Worm (Caenorhabditis elegans) whole organism, late embryonic: ENCODE results near the gene end-1.

Experiments used
- C38D4.7 ChIP-seq: fragments of 200-800 bp; sonication (Bioruptor generic); optimal IDR thresholded peaks from 2 replicates; lab custom pipeline; 2018; ENCODE audit warnings: mild to moderate bottlenecking, missing genetic modification characterization, moderate library complexity, missing compliant biosample characterization
- K02D7.2 ChIP-seq: sonication (generic microtip); optimal IDR thresholded peaks from 2 replicates; lab custom pipeline; 2017; ENCODE audit warnings: mild to moderate bottlenecking, missing genetic modification characterization, missing compliant biosample characterization
- K09A11.1 ChIP-seq: sonication (generic microtip); optimal IDR thresholded peaks from 2 replicates; lab custom pipeline; 2017; ENCODE audit warnings: antibody characterized with exemption, mild to moderate bottlenecking, missing genetic modification characterization, missing compliant biosample characterization; ENCODE audit not compliant: insufficient read depth
- T23F11.4 ChIP-seq: fragments of 200-800 bp; sonication (Bioruptor generic); optimal IDR thresholded peaks from 2 replicates; lab custom pipeline; 2018; ENCODE audit warnings: mild to moderate bottlenecking, missing genetic modification characterization, missing compliant biosample characterization
- Y22D7AL.16 ChIP-seq: sonication (generic microtip); optimal IDR thresholded peaks from 2 replicates; lab custom pipeline; 2016; ENCODE audit warnings: missing genetic modification characterization, missing compliant biosample characterization
- ahr-1 ChIP-seq: sonication (generic microtip); optimal IDR thresholded peaks from 2 replicates; lab custom pipeline; 2016; ENCODE audit warnings: missing genetic modification characterization, missing compliant biosample characterization
- ama-1 ChIP-seq: fragments of 150-350 bp; optimal IDR thresholded peaks from 2 replicates; lab custom pipeline; 2014
- ceh-14 ChIP-seq: sonication (generic microtip); optimal IDR thresholded peaks from 2 replicates; lab custom pipeline; 2016; ENCODE audit warnings: missing genotype, missing genetic modification characterization, missing compliant biosample characterization
- ceh-18 ChIP-seq: sonication (generic microtip); optimal IDR thresholded peaks from 2 replicates; lab custom pipeline; 2016; ENCODE audit warnings: missing genetic modification characterization, missing compliant biosample characterization
- ceh-2 ChIP-seq: sonication (generic microtip); optimal IDR thresholded peaks from 2 replicates; lab custom pipeline; 2016; ENCODE audit warnings: missing genotype, missing genetic modification characterization, missing compliant biosample characterization
- ceh-22 ChIP-seq: sonication (generic microtip); optimal IDR thresholded peaks from 2 replicates; lab custom pipeline; 2017; ENCODE audit warnings: missing biosample characterization, missing genetic modification characterization
- ceh-30 ChIP-seq: fragments of 150-350 bp; optimal IDR thresholded peaks from 2 replicates; lab custom pipeline; 2014; ENCODE audit warnings: missing biosample characterization, missing genetic modification characterization
- ceh-31 ChIP-seq: sonication (generic microtip); optimal IDR thresholded peaks from 2 replicates; lab custom pipeline; 2016; ENCODE audit warnings: missing genetic modification characterization, missing compliant biosample characterization
- ceh-45 ChIP-seq: fragments of 200-800 bp; sonication (Bioruptor generic); IDR thresholded peaks from 2 replicates; pipeline ENCODE4 v1.3.6; 2022; ENCODE audit warnings: missing genetic modification reagents, missing genetic modification characterization, missing compliant biosample characterization
- ceh-48 ChIP-seq: sonication (generic microtip); optimal IDR thresholded peaks from 2 replicates; lab custom pipeline; 2016; ENCODE audit warnings: missing genetic modification characterization, inconsistent platforms, missing compliant biosample characterization
- ceh-6 ChIP-seq: fragments of 200-800 bp; sonication (Bioruptor generic); optimal IDR thresholded peaks from 2 replicates; lab custom pipeline; 2018; ENCODE audit warnings: mild to moderate bottlenecking, missing genetic modification characterization, missing compliant biosample characterization
- ceh-9 ChIP-seq: sonication (generic microtip); optimal IDR thresholded peaks from 2 replicates; lab custom pipeline; 2016; ENCODE audit warnings: mild to moderate bottlenecking, missing genetic modification characterization, inconsistent platforms, missing compliant biosample characterization
- che-1 ChIP-seq: sonication (generic microtip); optimal IDR thresholded peaks from 2 replicates; lab custom pipeline; 2016; ENCODE audit warnings: mild to moderate bottlenecking, missing genetic modification characterization, missing compliant biosample characterization
- dve-1 ChIP-seq: sonication (generic microtip); optimal IDR thresholded peaks from 2 replicates; lab custom pipeline; 2017; ENCODE audit warnings: antibody characterized with exemption, mild to moderate bottlenecking, missing genetic modification characterization, missing compliant biosample characterization
- elt-2 ChIP-seq: sonication (generic microtip); optimal IDR thresholded peaks from 2 replicates; lab custom pipeline; 2016; ENCODE audit warnings: missing genetic modification reagents, missing genetic modification characterization, missing compliant biosample characterization
- elt-4 ChIP-seq: sonication (generic microtip); optimal IDR thresholded peaks from 2 replicates; lab custom pipeline; 2016; ENCODE audit warnings: missing genetic modification characterization, missing compliant biosample characterization
- ets-4 ChIP-seq: sonication (generic microtip); optimal IDR thresholded peaks from 2 replicates; lab custom pipeline; 2016; ENCODE audit warnings: missing genetic modification characterization, missing compliant biosample characterization
- eyg-1 ChIP-seq: sonication (generic microtip); optimal IDR thresholded peaks from 2 replicates; lab custom pipeline; 2016; ENCODE audit warnings: missing genotype, missing genetic modification characterization, missing compliant biosample characterization
- fax-1 ChIP-seq: sonication (generic microtip); optimal IDR thresholded peaks from 2 replicates; lab custom pipeline; 2016; ENCODE audit warnings: missing genotype, missing genetic modification characterization, missing compliant biosample characterization
- fkh-6 ChIP-seq: sonication (generic microtip); optimal IDR thresholded peaks from 2 replicates; lab custom pipeline; 2016; ENCODE audit warnings: missing genetic modification characterization, missing compliant biosample characterization
- hlh-13 ChIP-seq: fragments of 200-800 bp; sonication (Bioruptor generic); optimal IDR thresholded peaks from 2 replicates; lab custom pipeline; 2018; ENCODE audit warnings: mild to moderate bottlenecking, missing genetic modification characterization, missing compliant biosample characterization
- hlh-15 ChIP-seq: sonication (generic microtip); optimal IDR thresholded peaks from 2 replicates; lab custom pipeline; 2016; ENCODE audit warnings: missing genetic modification characterization, missing compliant biosample characterization
- hlh-30 ChIP-seq: sonication (generic microtip); optimal IDR thresholded peaks from 2 replicates; lab custom pipeline; 2017; ENCODE audit warnings: antibody characterized with exemption, missing genetic modification characterization, missing compliant biosample characterization; ENCODE audit not compliant: insufficient read depth
- hlh-6 ChIP-seq: sonication (generic microtip); optimal IDR thresholded peaks from 2 replicates; lab custom pipeline; 2016; ENCODE audit warnings: missing genotype, missing genetic modification characterization, missing compliant biosample characterization
- hlh-8 ChIP-seq: sonication (generic microtip); optimal IDR thresholded peaks from 2 replicates; lab custom pipeline; 2016; ENCODE audit warnings: missing genotype, missing genetic modification characterization, missing compliant biosample characterization
- lim-6 ChIP-seq: sonication (generic microtip); optimal IDR thresholded peaks from 2 replicates; lab custom pipeline; 2016; ENCODE audit warnings: missing genetic modification characterization, missing compliant biosample characterization
- lin-11 ChIP-seq: fragments of 200-800 bp; sonication (Bioruptor generic); optimal IDR thresholded peaks from 2 replicates; lab custom pipeline; 2018; ENCODE audit warnings: mild to moderate bottlenecking, missing genetic modification characterization, missing compliant biosample characterization
- nhr-11 ChIP-seq: fragments of 150-350 bp; optimal IDR thresholded peaks from 2 replicates; lab custom pipeline; 2014; ENCODE audit warnings: missing biosample characterization, missing genetic modification characterization
- nhr-232 ChIP-seq: sonication (generic microtip); optimal IDR thresholded peaks from 2 replicates; lab custom pipeline; 2016; ENCODE audit warnings: missing genetic modification characterization, missing compliant biosample characterization
- npax-4 ChIP-seq: sonication (generic microtip); optimal IDR thresholded peaks from 2 replicates; lab custom pipeline; 2016; ENCODE audit warnings: missing genetic modification characterization, missing compliant biosample characterization
- odd-2 ChIP-seq: sonication (generic microtip); optimal IDR thresholded peaks from 2 replicates; lab custom pipeline; 2017; ENCODE audit warnings: antibody characterized with exemption, mild to moderate bottlenecking, missing genetic modification characterization, missing compliant biosample characterization
- pat-9 ChIP-seq: fragments of 200-800 bp; sonication (Bioruptor generic); optimal IDR thresholded peaks from 2 replicates; lab custom pipeline; 2018; ENCODE audit warnings: mild to moderate bottlenecking, missing genetic modification characterization, moderate library complexity, missing compliant biosample characterization
- pha-2 ChIP-seq: sonication (generic microtip); optimal IDR thresholded peaks from 2 replicates; lab custom pipeline; 2017; ENCODE audit warnings: mild to moderate bottlenecking, missing genetic modification characterization, missing compliant biosample characterization
- pha-4 ChIP-seq: fragments of 150-350 bp; optimal IDR thresholded peaks from 2 replicates; lab custom pipeline; 2018; ENCODE audit warnings: missing biosample characterization, missing genetic modification reagents, missing genetic modification characterization
- pqm-1 ChIP-seq: sonication (generic microtip); optimal IDR thresholded peaks from 2 replicates; lab custom pipeline; 2016; ENCODE audit warnings: missing genetic modification characterization, missing compliant biosample characterization
- pros-1 ChIP-seq: fragments of 150-350 bp; optimal IDR thresholded peaks from 2 replicates; lab custom pipeline; 2014; ENCODE audit warnings: missing biosample characterization, missing genetic modification reagents, missing genetic modification characterization
- ref-2 ChIP-seq: sonication (generic microtip); optimal IDR thresholded peaks from 2 replicates; lab custom pipeline; 2016; ENCODE audit warnings: missing genetic modification characterization, missing compliant biosample characterization
- rnt-1 ChIP-seq: sonication (generic microtip); optimal IDR thresholded peaks from 2 replicates; lab custom pipeline; 2016; ENCODE audit warnings: missing genetic modification characterization, missing compliant biosample characterization
- sdc-2 ChIP-seq: sonication (generic microtip); optimal IDR thresholded peaks from 2 replicates; lab custom pipeline; 2016; ENCODE audit warnings: missing genotype, missing genetic modification characterization, missing compliant biosample characterization
- sox-2 ChIP-seq: fragments of 200-800 bp; sonication (Bioruptor generic); IDR thresholded peaks from 2 replicates; pipeline ENCODE4 v1.3.6; 2022; ENCODE audit warnings: missing genetic modification reagents, missing genetic modification characterization, missing compliant biosample characterization
- syd-9 ChIP-seq: sonication (generic microtip); optimal IDR thresholded peaks from 2 replicates; lab custom pipeline; 2016; ENCODE audit warnings: mild to moderate bottlenecking, missing genetic modification characterization, moderate library complexity, missing compliant biosample characterization
- tbx-2 ChIP-seq: sonication (generic microtip); optimal IDR thresholded peaks from 2 replicates; lab custom pipeline; 2016; ENCODE audit warnings: missing genetic modification characterization, missing compliant biosample characterization
- tbx-7 ChIP-seq: sonication (generic microtip); optimal IDR thresholded peaks from 2 replicates; lab custom pipeline; 2016; ENCODE audit warnings: missing genotype, missing genetic modification characterization, missing compliant biosample characterization
- ttx-3 ChIP-seq: sonication (generic microtip); optimal IDR thresholded peaks from 2 replicates; lab custom pipeline; 2016; ENCODE audit warnings: missing genetic modification reagents, missing genetic modification characterization, missing compliant biosample characterization
- unc-3 ChIP-seq, 2 experiments: fragments of 200-800 bp in 1 of 2; sonication (Bioruptor generic) in 1 of 2; sonication (generic microtip) in 1 of 2; conservative IDR thresholded peaks in 1 of 2; optimal IDR thresholded peaks in 1 of 2; 2 replicates each; pipeline versions ENCODE4 v1.3.6 to Lab custom; 2016 to 2022; ENCODE audit warnings: missing compliant biosample characterization in 2 of 2, missing genetic modification characterization in 2 of 2, missing genetic modification reagents in 1 of 2
- unc-42 ChIP-seq: sonication (generic microtip); optimal IDR thresholded peaks from 2 replicates; lab custom pipeline; 2016; ENCODE audit warnings: missing genotype, missing genetic modification characterization, missing compliant biosample characterization
- unc-55 ChIP-seq: sonication (generic microtip); optimal IDR thresholded peaks from 2 replicates; lab custom pipeline; 2017; ENCODE audit warnings: missing biosample characterization, missing genetic modification reagents, missing genetic modification characterization
- zip-5 ChIP-seq: sonication (generic microtip); optimal IDR thresholded peaks from 2 replicates; lab custom pipeline; 2016; ENCODE audit warnings: missing genetic modification characterization, missing compliant biosample characterization
- ztf-16 ChIP-seq: sonication (generic microtip); optimal IDR thresholded peaks from 2 replicates; lab custom pipeline; 2017; ENCODE audit warnings: missing genetic modification characterization, missing compliant biosample characterization

The end-1 gene

DNA sequence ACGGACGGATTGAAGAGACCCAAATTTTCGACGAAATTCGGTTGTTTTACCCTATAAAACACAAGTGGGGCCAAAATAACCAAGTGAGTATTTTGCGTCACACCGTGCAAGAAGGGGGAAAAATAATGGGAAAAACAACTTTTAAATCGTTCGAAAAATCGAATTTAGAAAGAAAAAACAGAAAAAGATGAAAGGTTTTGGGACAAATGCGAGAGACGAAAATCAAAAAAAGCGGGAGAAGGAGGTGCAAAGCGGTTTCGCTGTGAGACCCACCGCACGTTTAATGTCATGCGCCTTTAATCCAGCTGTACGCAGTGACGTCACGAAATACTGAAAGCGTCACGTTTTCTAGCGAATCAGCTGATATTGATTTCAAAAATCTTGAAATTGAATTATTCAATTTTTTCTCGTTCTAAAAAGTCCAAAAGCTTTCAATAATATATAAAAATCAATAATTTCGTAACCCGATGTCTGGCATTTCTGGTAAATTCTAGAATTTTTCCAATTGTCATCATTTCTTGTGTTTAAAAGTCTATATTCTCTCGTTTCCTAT is 27.1 kb downstream of the end-1 start, which contains the start of the genes ddx-17 and aip-1:
ddx-17 (minus strand) TSS at position 51 of the 553 bp plus-strand sequence.
aip-1 (plus strand) TSS at position 332 of the 553 bp plus-strand sequence.
- TF ChIP-seq sdc-2 (tag; lab: Kevin White, UChicago): no peak
- peak; percentile 52 for TF ChIP-seq tbx-2 (tag; lab: Kevin White, UChicago)
- TF ChIP-seq T23F11.4 (GFP tag; lab: Kevin White, UChicago): no peak
- no peak for TF ChIP-seq nhr-11 (tag; lab: Kevin White, UChicago)
- no peak for TF ChIP-seq lim-6
- no peak for TF ChIP-seq zip-5 (tag; lab: Kevin White, UChicago)
- no peak for TF ChIP-seq pqm-1 (tag; lab: Kevin White, UChicago)
- TF ChIP-seq eyg-1 (tag; lab: Kevin White, UChicago): no peak
- TF ChIP-seq ceh-48: peak; percentile 10
- TF ChIP-seq hlh-6 (tag; lab: Kevin White, UChicago): no peak
- peak; percentile 36 for TF ChIP-seq unc-42
- TF ChIP-seq K09A11.1 (tag; lab: Kevin White, UChicago): no peak
- no peak for TF ChIP-seq fax-1
- TF ChIP-seq hlh-8: no peak
- no peak for TF ChIP-seq rnt-1 (tag; lab: Kevin White, UChicago)
- TF ChIP-seq K02D7.2: no peak
- TF ChIP-seq fkh-6: no peak
- no peak for TF ChIP-seq ceh-9 (tag; lab: Kevin White, UChicago)
- TF ChIP-seq ztf-16 (tag; lab: Kevin White, UChicago): no peak
- no peak for TF ChIP-seq ets-4 (tag; lab: Kevin White, UChicago)
- TF ChIP-seq Y22D7AL.16: no peak
- TF ChIP-seq unc-3 (GFP tag; conservative IDR thresholded peaks at IDR 0.05; lab: Robert Waterston, UW): no peak
- no peak for TF ChIP-seq unc-3 (tag; optimal IDR thresholded peaks at IDR 0.05; lab: Kevin White, UChicago)
- TF ChIP-seq ref-2: no peak
- TF ChIP-seq ceh-18: no peak
- no peak for TF ChIP-seq syd-9 (tag; lab: Kevin White, UChicago)
- TF ChIP-seq ttx-3 (tag; lab: Kevin White, UChicago): no peak
- TF ChIP-seq pha-2: no peak
- no peak for TF ChIP-seq hlh-15 (tag; lab: Kevin White, UChicago)
- no peak for TF ChIP-seq npax-4 (tag; lab: Kevin White, UChicago)
- TF ChIP-seq ceh-2 (tag; lab: Kevin White, UChicago): no peak
- TF ChIP-seq pha-4 (tag; lab: Kevin White, UChicago): no peak
- TF ChIP-seq C38D4.7 (GFP tag; lab: Kevin White, UChicago): no peak
- peak; percentile 26 for TF ChIP-seq ceh-30 (tag; lab: Kevin White, UChicago)
- TF ChIP-seq ceh-14 (tag; lab: Kevin White, UChicago): no peak
- no peak for TF ChIP-seq tbx-7
- no peak for TF ChIP-seq sox-2 (GFP tag; lab: Robert Waterston, UW)
- peak; percentile 60 for TF ChIP-seq ceh-31 (tag; lab: Kevin White, UChicago)
- no peak for TF ChIP-seq odd-2
- no peak for TF ChIP-seq pat-9 (tag; lab: Kevin White, UChicago)
- TF ChIP-seq ama-1 (lab: Kevin White, UChicago): no peak
- no peak for TF ChIP-seq ceh-45 (GFP tag; lab: Robert Waterston, UW)
- TF ChIP-seq lin-11 (tag; lab: Kevin White, UChicago): no peak
- TF ChIP-seq ceh-6 (GFP tag; lab: Kevin White, UChicago): no peak
- no peak for TF ChIP-seq pros-1 (tag; lab: Kevin White, UChicago)
- TF ChIP-seq dve-1 (tag; lab: Kevin White, UChicago): no peak
- no peak for TF ChIP-seq ceh-22 (tag; lab: Kevin White, UChicago)
- TF ChIP-seq unc-55 (GFP tag; lab: Kevin White, UChicago): peak; percentile 50
- no peak for TF ChIP-seq hlh-13 (GFP tag; lab: Kevin White, UChicago)
- TF ChIP-seq elt-2 (tag; lab: Kevin White, UChicago): no peak
- TF ChIP-seq nhr-232 (tag; lab: Kevin White, UChicago): no peak
- TF ChIP-seq elt-4 (tag; lab: Kevin White, UChicago): no peak
- TF ChIP-seq hlh-30 (tag; lab: Kevin White, UChicago): peak; percentile 85
- no peak for TF ChIP-seq che-1 (tag; lab: Kevin White, UChicago)
- TF ChIP-seq ahr-1 (tag; lab: Kevin White, UChicago): no peak
